Worm (Caenorhabditis elegans): ENCODE measurements around the gene Y47D3A.21.

The Y47D3A.21 gene

DNA sequence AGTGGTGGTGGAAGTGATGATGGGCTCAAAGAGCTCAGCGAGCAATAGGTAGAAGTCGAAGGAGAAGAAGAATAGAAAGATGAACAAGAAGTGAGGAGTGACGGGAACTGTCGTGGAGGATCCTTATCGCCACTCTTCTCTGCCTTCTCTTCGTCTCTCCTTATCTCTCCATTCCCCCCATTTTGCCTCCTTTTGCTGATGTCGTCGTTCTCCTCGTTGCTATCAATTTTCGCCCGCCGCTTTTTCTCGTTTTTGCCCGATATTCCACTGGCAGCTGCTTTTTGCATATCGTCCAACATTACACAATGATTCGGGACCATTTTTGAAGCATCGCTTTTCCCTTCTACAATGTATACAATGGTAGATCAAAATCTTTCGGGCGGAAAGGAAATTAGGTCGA, 11.3 kb downstream of the Y47D3A.21 start:
- TF ChIP-seq tra-4 (tag; optimal IDR thresholded peaks at IDR 0.05) (no peak), hmbx-1 (tag; optimal IDR thresholded peaks at IDR 0.05) (no peak), sea-1 (GFP tag; conservative IDR thresholded peaks at IDR 0.05) (no peak), aly-1 (tag; optimal IDR thresholded peaks at IDR 0.05) (no peak), ceh-13 (GFP tag; optimal IDR thresholded peaks at IDR 0.05) (no peak), tbx-37 (GFP tag; conservative IDR thresholded peaks at IDR 0.05) (no peak), tbx-11 (GFP tag; IDR thresholded peaks at IDR 0.05) (no peak), ama-1 (optimal IDR thresholded peaks at IDR 0.05) (no peak), ets-7 (tag; optimal IDR thresholded peaks at IDR 0.05) (no peak), hnd-1 (tag; optimal IDR thresholded peaks at IDR 0.05) (no peak), flt-1 (GFP tag; IDR thresholded peaks at IDR 0.05) (no peak), pes-1 (GFP tag; IDR thresholded peaks at IDR 0.05) (no peak), scrt-1 (GFP tag; IDR thresholded peaks at IDR 0.05) (no peak), B0310.2 (tag; optimal IDR thresholded peaks at IDR 0.05) (no peak), hmg-4 (GFP tag; optimal IDR thresholded peaks at IDR 0.05) (no peak), ceh-36 (tag; optimal IDR thresholded peaks at IDR 0.05) (no peak), F13C5.2 (tag; optimal IDR thresholded peaks at IDR 0.05) (no peak)

DNA sequence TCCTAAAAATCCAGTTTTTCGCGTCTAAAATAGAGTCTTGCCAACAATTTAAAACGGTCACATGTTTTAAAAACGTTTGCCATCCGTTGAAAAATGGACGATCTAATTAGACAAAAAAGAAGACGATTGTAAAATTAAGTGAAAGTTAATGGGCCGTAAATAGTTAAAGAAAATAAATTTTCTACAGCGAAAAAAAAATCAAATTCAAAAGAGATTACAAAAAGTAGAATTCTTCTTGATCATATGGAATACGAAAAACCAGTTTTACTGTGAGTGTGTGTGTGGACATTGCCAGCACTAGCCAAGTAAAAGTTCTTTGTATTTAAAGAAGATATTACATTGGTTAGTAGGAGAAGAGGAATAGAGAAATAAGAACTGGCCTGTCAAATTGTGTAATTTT, 16.6 kb downstream of the Y47D3A.21 start:
- TF ChIP-seq pes-1 (GFP tag; IDR thresholded peaks at IDR 0.05) (no peak), hmg-4 (GFP tag; optimal IDR thresholded peaks at IDR 0.05) (no peak), aly-1 (tag; optimal IDR thresholded peaks at IDR 0.05) (no peak), B0310.2 (tag; optimal IDR thresholded peaks at IDR 0.05) (no peak), sea-1 (GFP tag; conservative IDR thresholded peaks at IDR 0.05) (no peak), F13C5.2 (tag; optimal IDR thresholded peaks at IDR 0.05) (no peak), ama-1 (optimal IDR thresholded peaks at IDR 0.05) (no peak), tbx-11 (GFP tag; IDR thresholded peaks at IDR 0.05) (no peak)

DNA sequence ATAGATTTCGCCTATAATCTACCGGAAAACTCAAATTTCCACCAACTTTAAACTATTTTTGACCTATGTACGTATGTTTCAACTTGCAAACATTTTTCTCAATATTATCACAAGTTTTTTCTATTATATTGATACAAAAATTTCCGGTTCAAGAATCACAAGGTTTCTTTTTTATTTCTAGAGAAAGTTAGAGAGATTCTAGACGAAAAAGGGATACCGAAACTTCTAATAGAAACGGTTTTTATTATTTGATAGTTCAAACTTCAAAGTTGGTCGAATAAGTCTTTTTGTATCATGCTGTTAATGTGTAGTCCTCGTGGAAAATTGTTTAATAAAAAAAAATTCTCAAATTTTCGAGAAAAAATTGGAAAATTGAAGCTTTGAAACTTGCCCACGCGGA, 23.6 kb downstream of the Y47D3A.21 start:
- TF ChIP-seq aly-1 (tag; optimal IDR thresholded peaks at IDR 0.05) (no peak), flt-1 (GFP tag; IDR thresholded peaks at IDR 0.05) (no peak), ama-1 (optimal IDR thresholded peaks at IDR 0.05) (no peak), hnd-1 (tag; optimal IDR thresholded peaks at IDR 0.05) (no peak), F13C5.2 (tag; optimal IDR thresholded peaks at IDR 0.05) (no peak), ets-7 (tag; optimal IDR thresholded peaks at IDR 0.05) (no peak), tra-4 (tag; optimal IDR thresholded peaks at IDR 0.05) (no peak), scrt-1 (GFP tag; IDR thresholded peaks at IDR 0.05) (no peak)

DNA sequence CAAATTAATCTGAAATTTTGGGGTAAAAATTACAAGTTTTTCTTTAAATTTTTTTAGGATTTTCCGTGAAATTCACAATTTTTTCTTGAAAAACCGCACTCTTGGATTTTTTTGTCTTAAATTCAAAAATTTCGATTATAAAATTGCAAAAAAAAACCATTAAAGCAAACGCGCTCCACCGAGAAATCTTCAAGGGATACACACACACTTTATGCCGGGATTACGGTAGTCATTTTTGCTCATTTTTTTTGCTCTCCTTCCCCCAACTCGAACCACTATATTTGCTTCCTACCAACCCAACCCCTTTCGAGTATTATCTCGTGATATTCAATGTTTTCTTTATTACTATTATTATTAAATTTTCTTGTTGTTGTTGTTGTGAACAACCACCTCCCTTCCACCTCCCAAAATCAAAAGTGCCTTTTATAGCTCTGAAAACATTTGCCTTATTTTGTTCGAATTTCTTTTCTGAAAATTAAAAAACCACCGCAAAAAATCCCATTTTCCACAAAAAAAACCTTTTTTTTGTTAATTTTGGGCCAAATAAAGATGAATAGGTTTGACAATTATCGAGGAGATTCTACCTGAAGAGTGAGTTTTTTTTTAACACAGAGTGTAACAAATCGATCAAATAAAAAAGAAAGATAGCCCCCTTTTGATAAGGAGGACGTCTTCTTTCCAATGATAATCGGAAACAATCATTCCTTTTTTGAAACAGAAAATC, 26.8 kb downstream of the Y47D3A.21 start, which contains the start of gene Y47D3A.32:
TSS of gene Y47D3A.32 (plus strand) at position 674 of the 724 bp plus-strand sequence.
- TF ChIP-seq B0310.2 (tag; optimal IDR thresholded peaks at IDR 0.05) (no peak), flt-1 (GFP tag; IDR thresholded peaks at IDR 0.05) (no peak), tbx-11 (GFP tag; IDR thresholded peaks at IDR 0.05) (no peak)

DNA sequence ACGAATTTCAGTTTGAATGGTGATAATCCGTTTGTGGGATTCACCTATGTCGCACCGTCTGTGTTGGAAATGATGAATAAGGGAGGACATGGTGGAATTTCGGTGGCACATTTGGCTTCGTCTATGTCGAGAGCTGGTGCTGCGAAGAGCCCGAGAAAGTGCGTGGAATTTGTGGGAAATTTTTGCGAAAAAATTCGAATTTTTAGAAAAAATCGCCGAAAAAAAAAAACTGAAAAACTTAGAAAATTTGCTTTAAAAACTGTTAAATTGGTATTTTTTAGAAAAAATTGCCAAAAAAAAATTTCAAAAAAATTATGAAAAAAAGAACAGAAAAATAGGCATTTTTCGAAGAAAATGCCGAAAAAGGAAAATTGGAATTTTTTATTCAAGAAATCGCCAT, 29.8 kb downstream of the Y47D3A.21 start:
- TF ChIP-seq ets-7 (tag; optimal IDR thresholded peaks at IDR 0.05) = no peak
- TF ChIP-seq tra-4 (tag; optimal IDR thresholded peaks at IDR 0.05) = no peak
- no peak for TF ChIP-seq hmbx-1 (tag; optimal IDR thresholded peaks at IDR 0.05)
- no peak for TF ChIP-seq hnd-1 (tag; optimal IDR thresholded peaks at IDR 0.05)
- no peak for TF ChIP-seq hmg-4 (GFP tag; optimal IDR thresholded peaks at IDR 0.05)
- TF ChIP-seq scrt-1 (GFP tag; IDR thresholded peaks at IDR 0.05) = no peak
- TF ChIP-seq aly-1 (tag; optimal IDR thresholded peaks at IDR 0.05) = no peak
- no peak for TF ChIP-seq F13C5.2 (tag; optimal IDR thresholded peaks at IDR 0.05)
- TF ChIP-seq B0310.2 (tag; optimal IDR thresholded peaks at IDR 0.05) = no peak
- no peak for TF ChIP-seq sea-1 (GFP tag; conservative IDR thresholded peaks at IDR 0.05)
- TF ChIP-seq tbx-37 (GFP tag; conservative IDR thresholded peaks at IDR 0.05) = no peak
- TF ChIP-seq ceh-13 (GFP tag; optimal IDR thresholded peaks at IDR 0.05) = no peak
- TF ChIP-seq tbx-11 (GFP tag; IDR thresholded peaks at IDR 0.05) = no peak

DNA sequence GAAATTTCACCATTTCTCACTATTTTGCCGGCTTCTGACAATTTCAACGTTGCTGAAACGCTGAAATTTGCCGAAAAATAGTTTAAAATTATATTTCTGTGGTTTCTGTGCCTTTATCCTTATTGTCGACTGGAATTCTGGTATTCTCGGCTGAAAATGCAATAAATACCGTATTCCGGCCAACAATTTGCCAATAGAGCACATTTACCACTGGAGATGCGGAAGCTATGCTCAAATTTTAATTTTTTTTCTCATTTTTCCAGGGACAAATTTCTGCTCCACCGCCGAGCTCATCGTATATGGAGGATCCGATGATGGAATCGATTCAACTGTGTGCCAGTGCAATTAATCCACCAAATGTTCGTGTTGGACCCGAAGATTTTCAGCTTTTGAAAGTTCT, 32.1 kb downstream of the Y47D3A.21 start:
- no peak for TF ChIP-seq aly-1 (tag; optimal IDR thresholded peaks at IDR 0.05)
- TF ChIP-seq F13C5.2 (tag; optimal IDR thresholded peaks at IDR 0.05) = no peak
- TF ChIP-seq flt-1 (GFP tag; IDR thresholded peaks at IDR 0.05) = no peak
- no peak for TF ChIP-seq ceh-36 (tag; optimal IDR thresholded peaks at IDR 0.05)
- TF ChIP-seq ceh-13 (GFP tag; optimal IDR thresholded peaks at IDR 0.05) = no peak
- TF ChIP-seq pes-1 (GFP tag; IDR thresholded peaks at IDR 0.05) = no peak
- no peak for TF ChIP-seq hmg-4 (GFP tag; optimal IDR thresholded peaks at IDR 0.05)
- no peak for TF ChIP-seq tbx-37 (GFP tag; conservative IDR thresholded peaks at IDR 0.05)
- no peak for TF ChIP-seq tbx-11 (GFP tag; IDR thresholded peaks at IDR 0.05)
- TF ChIP-seq tra-4 (tag; optimal IDR thresholded peaks at IDR 0.05) = no peak

DNA sequence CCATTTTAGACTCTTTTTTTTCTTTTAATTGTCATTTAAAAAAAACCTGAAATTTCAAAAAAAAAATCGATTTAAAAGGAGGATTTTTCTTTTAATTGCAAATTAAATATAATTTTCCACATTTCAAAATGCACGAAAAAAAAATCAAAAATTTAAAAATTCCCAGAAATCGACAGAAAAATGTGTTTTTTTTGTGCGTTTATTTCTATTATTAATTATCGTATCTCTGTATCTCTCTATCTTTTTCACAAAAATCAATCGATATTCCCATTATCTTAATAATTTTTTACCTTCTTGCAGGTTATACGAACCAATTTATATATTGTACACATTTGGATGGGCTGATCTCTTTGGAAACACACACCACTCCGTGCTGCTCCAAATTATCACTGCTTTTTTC, 33.9 kb downstream of the Y47D3A.21 start, which contains the start of gene rsks-1:
TSS of gene rsks-1 (plus strand) at position 301 of the 400 bp plus-strand sequence.
- TF ChIP-seq sea-1 (GFP tag; conservative IDR thresholded peaks at IDR 0.05) (no peak), ama-1 (optimal IDR thresholded peaks at IDR 0.05) (no peak), B0310.2 (tag; optimal IDR thresholded peaks at IDR 0.05) (no peak), ceh-36 (tag; optimal IDR thresholded peaks at IDR 0.05) (no peak), ets-7 (tag; optimal IDR thresholded peaks at IDR 0.05) (no peak), tbx-11 (GFP tag; IDR thresholded peaks at IDR 0.05) (no peak), pes-1 (GFP tag; IDR thresholded peaks at IDR 0.05) (no peak), hmbx-1 (tag; optimal IDR thresholded peaks at IDR 0.05) (no peak), ceh-13 (GFP tag; optimal IDR thresholded peaks at IDR 0.05) (no peak)

DNA sequence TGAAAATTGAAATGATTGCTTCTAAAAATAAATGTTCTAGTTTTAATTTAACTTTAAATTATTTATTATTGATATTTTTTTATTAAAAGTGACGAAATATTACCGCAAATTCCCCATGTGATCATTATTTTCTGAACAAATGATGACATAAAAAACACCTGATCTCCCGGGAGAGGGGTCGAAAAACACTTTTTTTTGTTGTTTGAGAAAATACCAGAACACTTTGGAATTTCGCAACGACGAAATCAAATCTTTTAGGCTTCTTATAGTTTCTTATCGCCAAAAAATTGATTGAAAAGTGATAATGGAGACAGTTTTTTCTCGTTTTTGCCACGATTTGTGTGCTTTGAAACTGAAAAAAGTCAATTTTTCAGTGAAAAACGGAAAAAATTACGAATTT, 34.4 kb downstream of the Y47D3A.21 start:
- TF ChIP-seq ceh-13 (GFP tag; optimal IDR thresholded peaks at IDR 0.05) = no peak
- no peak for TF ChIP-seq B0310.2 (tag; optimal IDR thresholded peaks at IDR 0.05)
- TF ChIP-seq sea-1 (GFP tag; conservative IDR thresholded peaks at IDR 0.05) = no peak
- no peak for TF ChIP-seq pes-1 (GFP tag; IDR thresholded peaks at IDR 0.05)
- no peak for TF ChIP-seq hnd-1 (tag; optimal IDR thresholded peaks at IDR 0.05)
- TF ChIP-seq hmbx-1 (tag; optimal IDR thresholded peaks at IDR 0.05) = no peak

Measured in whole organism, early embryonic.